Worm (Caenorhabditis elegans) whole organism, early embryonic: ENCODE results near the gene T18D3.1.

Experiments used
- F13C5.2 ChIP-seq: sonication (generic microtip); optimal IDR thresholded peaks from 2 replicates; lab custom pipeline; 2017; ENCODE audit warnings: mild to moderate bottlenecking, missing genetic modification characterization, inconsistent platforms, missing compliant biosample characterization
- aly-1 ChIP-seq: sonication (generic microtip); optimal IDR thresholded peaks from 2 replicates; lab custom pipeline; 2016; ENCODE audit warnings: missing genetic modification characterization, missing compliant biosample characterization
- ama-1 ChIP-seq: fragments of 150-350 bp; optimal IDR thresholded peaks from 2 replicates; lab custom pipeline; 2014
- ceh-36 ChIP-seq: sonication (generic microtip); optimal IDR thresholded peaks from 2 replicates; lab custom pipeline; 2016; ENCODE audit warnings: missing genetic modification characterization, inconsistent platforms, missing compliant biosample characterization
- ets-7 ChIP-seq: sonication (generic microtip); optimal IDR thresholded peaks from 2 replicates; lab custom pipeline; 2016; ENCODE audit warnings: missing genotype, missing genetic modification characterization, missing compliant biosample characterization
- flt-1 ChIP-seq: fragments of 200-800 bp; sonication (Bioruptor generic); IDR thresholded peaks from 2 replicates; pipeline ENCODE4 v1.3.6; 2022; ENCODE audit warnings: missing genetic modification characterization, missing compliant biosample characterization
- hmbx-1 ChIP-seq: sonication (generic microtip); optimal IDR thresholded peaks from 2 replicates; lab custom pipeline; 2016; ENCODE audit warnings: mild to moderate bottlenecking, missing genetic modification characterization, missing compliant biosample characterization
- hnd-1 ChIP-seq: sonication (generic microtip); optimal IDR thresholded peaks from 2 replicates; lab custom pipeline; 2016; ENCODE audit warnings: missing genetic modification characterization, missing compliant biosample characterization
- pes-1 ChIP-seq: fragments of 200-800 bp; sonication (Bioruptor generic); IDR thresholded peaks from 2 replicates; pipeline ENCODE4 v1.3.6; 2022; ENCODE audit warnings: missing genetic modification reagents, missing genetic modification characterization, missing compliant biosample characterization
- scrt-1 ChIP-seq: fragments of 200-800 bp; sonication (Bioruptor generic); IDR thresholded peaks from 2 replicates; pipeline ENCODE4 v1.3.6; 2022; ENCODE audit warnings: missing genetic modification characterization, missing compliant biosample characterization
- sea-1 ChIP-seq: fragments of 200-800 bp; sonication (Bioruptor generic); conservative IDR thresholded peaks from 2 replicates; pipeline ENCODE4 v1.3.6; 2022; ENCODE audit warnings: missing genetic modification characterization, missing compliant biosample characterization
- tbx-11 ChIP-seq: fragments of 200-800 bp; sonication (Bioruptor generic); IDR thresholded peaks from 2 replicates; pipeline ENCODE4 v1.3.6; 2022; ENCODE audit warnings: missing genetic modification characterization, missing compliant biosample characterization
- tbx-37 ChIP-seq: fragments of 200-800 bp; sonication (Bioruptor generic); conservative IDR thresholded peaks from 2 replicates; pipeline ENCODE4 v1.3.6; 2022; ENCODE audit warnings: missing genetic modification reagents, missing genetic modification characterization, missing compliant biosample characterization
- tra-4 ChIP-seq: sonication (generic microtip); optimal IDR thresholded peaks from 2 replicates; lab custom pipeline; 2017; ENCODE audit warnings: missing genetic modification characterization, missing compliant biosample characterization

ce11 chrX:12476412-12476811 lies 21.9 kb downstream of the T18D3.1 start:
- TF ChIP-seq ama-1 (lab: Kevin White, UChicago) (no peak), ceh-36 (tag; lab: Kevin White, UChicago) (no peak), F13C5.2 (tag; lab: Kevin White, UChicago) (no peak), flt-1 (no peak), ets-7 (no peak), pes-1 (GFP tag; lab: Robert Waterston, UW) (no peak), tbx-11 (GFP tag; lab: Robert Waterston, UW) (no peak), tbx-37 (GFP tag; lab: Robert Waterston, UW) (no peak), aly-1 (no peak), sea-1 (GFP tag; lab: Robert Waterston, UW) (no peak), scrt-1 (GFP tag; lab: Robert Waterston, UW) (no peak), hnd-1 (tag; lab: Kevin White, UChicago) (no peak), hmbx-1 (no peak), tra-4 (tag; lab: Kevin White, UChicago) (no peak)
